Worm (Caenorhabditis elegans) whole organism, mixed stage, embryonic: ENCODE measurements around the gene K09B3.1.

Experiments
- ceh-39 ChIP-seq: fragments of 150-350 bp; optimal IDR thresholded peaks from 2 replicates; lab custom pipeline; 2014; ENCODE audit warnings: missing biosample characterization, missing genetic modification characterization
- mab-5 ChIP-seq: fragments of 150-350 bp; optimal IDR thresholded peaks from 2 replicates; lab custom pipeline; 2014; ENCODE audit warnings: missing biosample characterization, missing genetic modification characterization
- mep-1 ChIP-seq: fragments of 150-350 bp; optimal IDR thresholded peaks from 2 replicates; lab custom pipeline; 2017; ENCODE audit warnings: missing biosample characterization, missing genetic modification reagents, missing genetic modification characterization, inconsistent platforms
- snpc-4 ChIP-seq: fragments of 150-350 bp; optimal IDR thresholded peaks from 2 replicates; lab custom pipeline; 2014; ENCODE audit warnings: missing biosample characterization, missing genetic modification characterization
- unc-62 ChIP-seq: fragments of 150-350 bp; optimal IDR thresholded peaks from 2 replicates; lab custom pipeline; 2014; ENCODE audit warnings: missing biosample characterization, missing genetic modification reagents, missing genetic modification characterization

- TF ChIP-seq unc-62 (GFP tag; lab: Kevin White, UChicago) = no peak
- no peak for TF ChIP-seq mab-5 (tag; lab: Kevin White, UChicago)
- TF ChIP-seq ceh-39 (tag; lab: Kevin White, UChicago) = no peak
- TF ChIP-seq snpc-4 = no peak
- TF ChIP-seq mep-1 = no peak
Observed at ce11 chrIV:3844004-3844403, 49.5 kb downstream of the K09B3.1 start.
